Fruit fly (Drosophila melanogaster) whole organism, embryonic: ENCODE measurements around the gene CG10195.

ENCODE experiments used
- Atf-2 ChIP-seq: fragments of 200-800 bp; sonication (Bioruptor generic); optimal IDR thresholded peaks from 2 replicates; lab custom pipeline; 2016; ENCODE audit warnings: missing biosample characterization, missing genetic modification characterization
- B-H2 ChIP-seq: fragments of 200-800 bp; sonication (Bioruptor generic); optimal IDR thresholded peaks from 2 replicates; lab custom pipeline; 2018; ENCODE audit warnings: missing biosample characterization, mild to moderate bottlenecking, missing genetic modification characterization
- BEAF-32 ChIP-seq: fragments of 200-800 bp; sonication (Bioruptor generic); optimal IDR thresholded peaks from 3 replicates; lab custom pipeline; 2017; ENCODE audit warnings: missing biosample characterization, missing genetic modification characterization, mild to moderate bottlenecking, moderate library complexity, missing genetic modification reagents
- CG10366 ChIP-seq: fragments of 200-800 bp; sonication (Bioruptor generic); IDR thresholded peaks from 2 replicates; pipeline ENCODE4 v1.3.6; 2022; ENCODE audit warnings: missing biosample characterization, missing genetic modification characterization
- CG10462 ChIP-seq: fragments of 200-800 bp; sonication (Bioruptor generic); optimal IDR thresholded peaks from 2 replicates; lab custom pipeline; 2016; ENCODE audit warnings: missing biosample characterization, missing genetic modification characterization
- CG10979 ChIP-seq: fragments of 200-800 bp; sonication (Bioruptor generic); optimal IDR thresholded peaks from 2 replicates; lab custom pipeline; 2018; ENCODE audit warnings: missing biosample characterization, mild to moderate bottlenecking, missing genetic modification characterization, moderate library complexity
- CG12299 ChIP-seq: fragments of 200-800 bp; sonication (Bioruptor generic); optimal IDR thresholded peaks from 2 replicates; lab custom pipeline; 2018; ENCODE audit warnings: missing biosample characterization, mild to moderate bottlenecking, missing genetic modification characterization
- CG13624 ChIP-seq: fragments of 200-800 bp; sonication (Bioruptor generic); optimal IDR thresholded peaks from 2 replicates; lab custom pipeline; 2016; ENCODE audit warnings: missing biosample characterization, missing genetic modification characterization
- CG14710 ChIP-seq: fragments of 200-800 bp; sonication (Bioruptor generic); optimal IDR thresholded peaks from 3 replicates; lab custom pipeline; 2019; ENCODE audit warnings: missing biosample characterization, mild to moderate bottlenecking, missing genetic modification characterization, moderate library complexity
- CG15696 ChIP-seq: fragments of 200-800 bp; sonication (Bioruptor generic); optimal IDR thresholded peaks from 2 replicates; lab custom pipeline; 2019; ENCODE audit warnings: missing biosample characterization, mild to moderate bottlenecking, missing genetic modification characterization, moderate library complexity
- CG16779 ChIP-seq: fragments of 200-800 bp; sonication (Bioruptor generic); IDR thresholded peaks from 2 replicates; pipeline ENCODE4 v1.3.6; 2022; ENCODE audit warnings: missing biosample characterization, missing genetic modification characterization
- CG2116 ChIP-seq: fragments of 200-800 bp; sonication (Bioruptor generic); optimal IDR thresholded peaks from 3 replicates; lab custom pipeline; 2018; ENCODE audit warnings: missing biosample characterization, mild to moderate bottlenecking, missing genetic modification characterization
- CG30020 ChIP-seq: fragments of 200-800 bp; optimal IDR thresholded peaks from 2 replicates; lab custom pipeline; 2019; ENCODE audit warnings: missing biosample characterization, mild to moderate bottlenecking, missing genetic modification characterization, moderate library complexity
- CG7786 ChIP-seq: fragments of 200-800 bp; sonication (Bioruptor generic); optimal IDR thresholded peaks from 2 replicates; lab custom pipeline; 2016; ENCODE audit warnings: missing biosample characterization, missing genetic modification characterization
- CG7963 ChIP-seq: fragments of 200-800 bp; sonication (Bioruptor generic); IDR thresholded peaks from 3 replicates; pipeline ENCODE4 v1.3.6; 2022; ENCODE audit warnings: missing biosample characterization, missing genetic modification characterization; ENCODE audit not compliant: partially characterized antibody
- CG8281 ChIP-seq: fragments of 200-800 bp; sonication (Bioruptor generic); optimal IDR thresholded peaks from 2 replicates; lab custom pipeline; 2018; ENCODE audit warnings: missing biosample characterization, mild to moderate bottlenecking, missing genetic modification characterization, moderate library complexity
- CG8290 ChIP-seq, 3 experiments: fragments of 200-800 bp; sonication (Bioruptor generic); optimal IDR thresholded peaks; 2 replicates each; lab custom pipeline; 2016 to 2019; ENCODE audit warnings: missing biosample characterization in 3 of 3, missing genetic modification characterization in 3 of 3, mild to moderate bottlenecking in 2 of 3, moderate library complexity in 1 of 3
- Dll ChIP-seq: fragments of 200-800 bp; sonication (Bioruptor generic); IDR thresholded peaks from 4 replicates; pipeline ENCODE4 v1.3.6; 2022; ENCODE audit warnings: missing biosample characterization, missing genetic modification characterization; ENCODE audit not compliant: partially characterized antibody
- MTF-1 ChIP-seq: fragments of 200-800 bp; sonication (Bioruptor generic); optimal IDR thresholded peaks from 2 replicates; lab custom pipeline; 2018; ENCODE audit warnings: missing biosample characterization, mild to moderate bottlenecking, missing genetic modification characterization, borderline replicate concordance
- Mes4 ChIP-seq: fragments of 200-800 bp; sonication (Bioruptor generic); optimal IDR thresholded peaks from 2 replicates; lab custom pipeline; 2016; ENCODE audit warnings: missing biosample characterization, missing genetic modification characterization
- NFAT ChIP-seq: fragments of 200-800 bp; sonication (Bioruptor generic); IDR thresholded peaks from 2 replicates; pipeline ENCODE4 v1.3.6; 2022; ENCODE audit warnings: missing biosample characterization, missing genetic modification characterization
- PHDP ChIP-seq: fragments of 200-800 bp; sonication (Bioruptor generic); optimal IDR thresholded peaks from 3 replicates; lab custom pipeline; 2018; ENCODE audit warnings: missing biosample characterization, mild to moderate bottlenecking, missing genetic modification characterization, moderate library complexity
- ab ChIP-seq: fragments of 200-800 bp; sonication (Bioruptor generic); optimal IDR thresholded peaks from 2 replicates; lab custom pipeline; 2016; ENCODE audit warnings: missing biosample characterization, missing genetic modification characterization
- ac ChIP-seq: fragments of 200-800 bp; sonication (Bioruptor generic); optimal IDR thresholded peaks from 3 replicates; lab custom pipeline; 2017; ENCODE audit warnings: missing biosample characterization, mild to moderate bottlenecking, missing genetic modification characterization
- amos ChIP-seq: fragments of 200-800 bp; sonication (Bioruptor generic); IDR thresholded peaks from 2 replicates; pipeline ENCODE4 v1.3.6; 2022; ENCODE audit warnings: missing biosample characterization, missing genetic modification characterization; ENCODE audit not compliant: partially characterized antibody
- ara ChIP-seq: fragments of 200-800 bp; sonication (Bioruptor generic); IDR thresholded peaks from 2 replicates; pipeline ENCODE4 v1.3.6; 2022; ENCODE audit warnings: missing biosample characterization, missing genetic modification characterization
- ato ChIP-seq: fragments of 200-800 bp; sonication (Bioruptor generic); IDR thresholded peaks from 2 replicates; pipeline ENCODE4 v1.3.6; 2022; ENCODE audit warnings: missing biosample characterization, missing genetic modification characterization; ENCODE audit not compliant: partially characterized antibody
- az2 ChIP-seq: fragments of 200-800 bp; sonication (Bioruptor generic); optimal IDR thresholded peaks from 3 replicates; lab custom pipeline; 2016; ENCODE audit warnings: missing biosample characterization, missing genetic modification characterization
- chinmo ChIP-seq: fragments of 200-800 bp; sonication (Bioruptor generic); IDR thresholded peaks from 4 replicates; pipeline ENCODE4 v1.3.6; 2022; ENCODE audit warnings: missing biosample characterization, missing genetic modification characterization; ENCODE audit not compliant: partially characterized antibody
- croc ChIP-seq: fragments of 200-800 bp; sonication (Bioruptor generic); conservative IDR thresholded peaks from 3 replicates; pipeline ENCODE4 v1.3.6; 2022; ENCODE audit warnings: missing biosample characterization, missing genetic modification characterization
- dmrt99B ChIP-seq: fragments of 200-800 bp; sonication (Bioruptor generic); optimal IDR thresholded peaks from 2 replicates; lab custom pipeline; 2018; ENCODE audit warnings: missing biosample characterization, mild to moderate bottlenecking, missing genetic modification characterization, moderate library complexity
- fd102C ChIP-seq: fragments of 200-800 bp; sonication (Bioruptor generic); optimal IDR thresholded peaks from 2 replicates; lab custom pipeline; 2018; ENCODE audit warnings: missing biosample characterization, mild to moderate bottlenecking, missing genetic modification characterization, moderate library complexity
- fd3F ChIP-seq: fragments of 200-800 bp; sonication (Bioruptor generic); optimal IDR thresholded peaks from 2 replicates; lab custom pipeline; 2018; ENCODE audit warnings: missing biosample characterization, mild to moderate bottlenecking, missing genetic modification characterization, moderate library complexity
- gem ChIP-seq: fragments of 200-800 bp; sonication (Bioruptor generic); optimal IDR thresholded peaks from 2 replicates; lab custom pipeline; 2019; ENCODE audit warnings: missing biosample characterization, mild to moderate bottlenecking, missing genetic modification characterization, moderate library complexity
- ind ChIP-seq: fragments of 200-800 bp; sonication (Bioruptor generic); optimal IDR thresholded peaks from 3 replicates; lab custom pipeline; 2016; ENCODE audit warnings: missing biosample characterization, missing genetic modification characterization
- lilli ChIP-seq: fragments of 200-800 bp; sonication (Bioruptor generic); optimal IDR thresholded peaks from 3 replicates; lab custom pipeline; 2016; ENCODE audit warnings: missing biosample characterization, missing genetic modification characterization
- lov ChIP-seq, 2 experiments: fragments of 200-800 bp in 1 of 2; fragments of >200 bp in 1 of 2; sonication (Bioruptor generic) in 1 of 2; IDR thresholded peaks in 1 of 2; optimal IDR thresholded peaks in 1 of 2; 2 replicates in 1 of 2; 3 replicates in 1 of 2; pipeline versions ENCODE4 v1.3.6 to Lab custom; 2017 to 2022; ENCODE audit warnings: missing biosample characterization in 1 of 2, missing genetic modification characterization in 1 of 2
- nerfin-1 ChIP-seq: fragments of 200-800 bp; sonication (Bioruptor generic); optimal IDR thresholded peaks from 3 replicates; lab custom pipeline; 2019; ENCODE audit warnings: missing biosample characterization, mild to moderate bottlenecking, missing genetic modification characterization, moderate library complexity
- org-1 ChIP-seq: fragments of 200-800 bp; sonication (Bioruptor generic); optimal IDR thresholded peaks from 2 replicates; lab custom pipeline; 2017; ENCODE audit warnings: missing biosample characterization, missing genetic modification characterization
- pb ChIP-seq: fragments of 200-800 bp; sonication (Bioruptor generic); optimal IDR thresholded peaks from 3 replicates; lab custom pipeline; 2016; ENCODE audit warnings: missing biosample characterization, missing genetic modification characterization
- pum ChIP-seq: fragments of 200-800 bp; sonication (Bioruptor generic); optimal IDR thresholded peaks from 2 replicates; lab custom pipeline; 2016; ENCODE audit warnings: missing biosample characterization, missing genetic modification characterization
- ro ChIP-seq: fragments of 200-800 bp; sonication (Bioruptor generic); IDR thresholded peaks from 2 replicates; pipeline ENCODE4 v1.3.6; 2022; ENCODE audit warnings: missing biosample characterization, missing genetic modification characterization
- run ChIP-seq: fragments of 200-800 bp; sonication (Bioruptor generic); optimal IDR thresholded peaks from 3 replicates; lab custom pipeline; 2018; ENCODE audit warnings: missing biosample characterization, mild to moderate bottlenecking, missing genetic modification characterization
- sens-2 ChIP-seq: fragments of 200-800 bp; sonication (Bioruptor generic); IDR thresholded peaks from 2 replicates; pipeline ENCODE4 v1.3.6; 2022; ENCODE audit warnings: missing biosample characterization, missing genetic modification characterization
- seq ChIP-seq: fragments of 200-800 bp; sonication (Bioruptor generic); IDR thresholded peaks from 2 replicates; pipeline ENCODE4 v1.3.6; 2022; ENCODE audit warnings: missing biosample characterization, missing genetic modification characterization
- sisA ChIP-seq: fragments of 200-800 bp; sonication (Bioruptor generic); IDR thresholded peaks from 2 replicates; pipeline ENCODE4 v1.3.6; 2022; ENCODE audit warnings: missing biosample characterization, missing genetic modification characterization
- tx ChIP-seq: fragments of 200-800 bp; sonication (Bioruptor generic); optimal IDR thresholded peaks from 2 replicates; lab custom pipeline; 2016; ENCODE audit warnings: missing biosample characterization, missing genetic modification characterization
- vvl ChIP-seq: fragments of 200-800 bp; sonication (Bioruptor generic); IDR thresholded peaks from 2 replicates; pipeline ENCODE4 v1.3.6; 2022; ENCODE audit warnings: missing biosample characterization, missing genetic modification characterization
- wek ChIP-seq: fragments of 200-800 bp; sonication (Bioruptor generic); optimal IDR thresholded peaks from 3 replicates; lab custom pipeline; 2018; ENCODE audit warnings: missing biosample characterization, mild to moderate bottlenecking, missing genetic modification characterization, moderate library complexity

The CG10195 gene

DNA sequence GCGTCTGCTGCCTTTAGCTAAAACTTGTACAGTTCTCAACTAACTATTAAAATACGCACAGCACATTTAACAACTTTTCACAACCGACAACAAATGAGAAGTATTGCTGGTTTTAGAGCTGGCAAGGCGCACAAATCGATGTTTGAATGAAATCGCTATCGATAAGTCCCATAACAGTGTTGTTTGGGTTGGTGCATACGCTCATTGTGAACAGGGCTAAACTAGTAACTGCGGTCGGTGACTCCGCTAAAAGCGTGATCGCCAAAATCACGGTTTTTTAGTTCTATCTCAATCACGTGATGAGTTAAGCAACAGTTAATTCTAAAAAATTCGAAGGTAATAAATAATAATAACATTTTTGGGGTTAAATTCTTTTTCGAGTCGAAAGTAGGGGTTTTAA lies 31.1 kb downstream of the CG10195 start, which contains the start of gene Top2 (continued):
- TF ChIP-seq CG30020 (tag; lab: Kevin White, UChicago) (peak; percentile 70), ind (GFP tag; lab: Kevin White, UChicago) (peak; percentile 35), B-H2 (GFP tag; lab: Kevin White, UChicago) (peak; percentile 54), pum (peak; percentile 28), CG10979 (no peak), sens-2 (GFP tag; lab: Robert Waterston, UW) (no peak), org-1 (GFP tag; lab: Kevin White, UChicago) (no peak), fd3F (GFP tag; lab: Kevin White, UChicago) (no peak), Mes4 (GFP tag; lab: Kevin White, UChicago) (no peak), ara (GFP tag; lab: Robert Waterston, UW) (no peak), Atf-2 (no peak), CG8290 (GFP tag; optimal IDR thresholded peaks at IDR 0.05; lab: Kevin White, UChicago) (peak; percentile 81), CG8290 (tag; optimal IDR thresholded peaks at IDR 0.05; lab: Kevin White, UChicago) (peak in 1 of 2 experiments; percentile 88), amos (GFP tag; lab: Robert Waterston, UW) (peak; percentile 91), sisA (GFP tag; lab: Robert Waterston, UW) (no peak), ab (GFP tag; lab: Kevin White, UChicago) (no peak), Dll (GFP tag; lab: Robert Waterston, UW) (peak; percentile 80), az2 (GFP tag; lab: Kevin White, UChicago) (no peak), CG8281 (tag; lab: Kevin White, UChicago) (no peak), CG2116 (GFP tag; lab: Kevin White, UChicago) (peak; percentile 97), CG10366 (GFP tag; lab: Robert Waterston, UW) (no peak), pb (GFP tag; lab: Kevin White, UChicago) (peak; percentile 37), vvl (GFP tag; lab: Robert Waterston, UW) (peak; percentile 9; the same call in 1 of the 2 replicates), CG13624 (peak; percentile 62), gem (tag; lab: Kevin White, UChicago) (peak; percentile 51), ac (GFP tag; lab: Kevin White, UChicago) (no peak), MTF-1 (GFP tag; lab: Kevin White, UChicago) (no peak), seq (GFP tag; lab: Robert Waterston, UW) (no peak), lilli (GFP tag; lab: Kevin White, UChicago) (peak; percentile 55), run (tag; lab: Kevin White, UChicago) (no peak), CG7963 (peak; percentile 85), ato (GFP tag; lab: Robert Waterston, UW) (peak; percentile 80), lov (optimal IDR thresholded peaks at IDR 0.05; lab: Kevin White, UChicago) (no peak), lov (GFP tag; IDR thresholded peaks at IDR 0.05; lab: Robert Waterston, UW) (no peak), ro (GFP tag; lab: Robert Waterston, UW) (no peak), dmrt99B (tag; lab: Kevin White, UChicago) (no peak), fd102C (GFP tag; lab: Kevin White, UChicago) (no peak), NFAT (GFP tag; lab: Robert Waterston, UW) (peak; percentile 55; the same call in 1 of the 2 replicates), nerfin-1 (tag; lab: Kevin White, UChicago) (no peak), PHDP (no peak), CG10462 (GFP tag; lab: Kevin White, UChicago) (peak; percentile 20), croc (no peak), CG7786 (peak; percentile 21), chinmo (peak; percentile 72; the same call in 2 of the 4 replicates), CG14710 (peak; percentile 94), CG16779 (GFP tag; lab: Robert Waterston, UW) (no peak), tx (GFP tag; lab: Kevin White, UChicago) (peak; percentile 12), CG15696 (tag; lab: Kevin White, UChicago) (no peak), wek (GFP tag; lab: Kevin White, UChicago) (no peak), CG12299 (tag; lab: Kevin White, UChicago) (no peak), BEAF-32 (GFP tag; lab: Kevin White, UChicago) (peak; percentile 92)
